Worm (Caenorhabditis elegans): Measurements from ENCODE around the gene T12D8.10.

ce11 chrIII:13667739-13668138 is 25.6 kb upstream of the T12D8.10 start, which contains the start of gene flp-15:
- TF ChIP-seq cnd-1 (tag; optimal IDR thresholded peaks at IDR 0.05) (no peak), nhr-12 (tag; optimal IDR thresholded peaks at IDR 0.05) (no peak), unc-62 (GFP tag; optimal IDR thresholded peaks at IDR 0.05) (no peak), elt-3 (tag; optimal IDR thresholded peaks at IDR 0.05) (no peak), nhr-76 (tag; optimal IDR thresholded peaks at IDR 0.05) (no peak), lin-13 (tag; optimal IDR thresholded peaks at IDR 0.05) (no peak), nhr-237 (tag; optimal IDR thresholded peaks at IDR 0.05) (no peak), pha-4 (tag; optimal IDR thresholded peaks at IDR 0.05) (no peak), zip-8 (tag; optimal IDR thresholded peaks at IDR 0.05) (no peak)

Data from whole organism, mixed stage, embryonic.